Fruit fly (Drosophila melanogaster): Measurements from ENCODE around the gene CG9512.

The CG9512 gene

dm6 chrX:14905499-14906044 is at the start of gene CG9512:
Gene CG9512 (minus strand): TSS chrX:14905549.
- TF ChIP-seq CG14655 (GFP tag; optimal IDR thresholded peaks at IDR 0.05): no peak
- no peak for TF ChIP-seq Snoo (tag; optimal IDR thresholded peaks at IDR 0.05)
- TF ChIP-seq CG10348 (GFP tag; IDR thresholded peaks at IDR 0.05): no peak
- TF ChIP-seq CG17806 (tag; optimal IDR thresholded peaks at IDR 0.05): no peak
- TF ChIP-seq Ets98B (GFP tag; IDR thresholded peaks at IDR 0.05): no peak
- no peak for TF ChIP-seq fd96Ca (GFP tag; IDR thresholded peaks at IDR 0.05)
- no peak for TF ChIP-seq gl (tag; optimal IDR thresholded peaks at IDR 0.05)
- TF ChIP-seq CG34367 (tag; optimal IDR thresholded peaks at IDR 0.05): no peak
- no peak for TF ChIP-seq CG32121 (GFP tag; IDR thresholded peaks at IDR 0.05)
- TF ChIP-seq EcR (GFP tag; optimal IDR thresholded peaks at IDR 0.05): no peak
- TF ChIP-seq CG12605 (GFP tag; IDR thresholded peaks at IDR 0.05): no peak
- no peak for TF ChIP-seq CG8159 (tag; optimal IDR thresholded peaks at IDR 0.05)

DNA sequence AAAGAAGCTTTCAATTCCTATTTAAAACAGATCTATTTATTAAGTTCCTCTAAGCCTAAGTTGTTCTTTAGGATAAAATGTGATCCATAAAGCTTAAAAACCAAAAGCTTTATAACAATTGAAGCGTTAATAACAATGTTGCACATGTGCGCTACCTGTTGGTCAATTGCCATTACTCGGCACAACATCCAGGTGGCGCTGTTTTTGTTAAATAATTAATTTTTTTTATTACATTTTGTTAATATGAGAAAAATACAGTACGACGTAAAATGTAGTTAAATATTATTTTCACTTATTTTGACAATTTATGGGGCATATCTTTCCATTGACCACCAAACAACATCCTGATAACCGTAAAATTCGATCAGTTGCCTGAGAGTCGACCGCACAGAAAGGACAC is 48.5 kb upstream of the CG9512 start:
- no peak for TF ChIP-seq Snoo (tag; optimal IDR thresholded peaks at IDR 0.05)
- no peak for TF ChIP-seq CG14655 (GFP tag; optimal IDR thresholded peaks at IDR 0.05)
- TF ChIP-seq gl (tag; optimal IDR thresholded peaks at IDR 0.05): no peak
- TF ChIP-seq Ets98B (GFP tag; IDR thresholded peaks at IDR 0.05): no peak
- no peak for TF ChIP-seq CG13204 (GFP tag; optimal IDR thresholded peaks at IDR 0.05)
- no peak for TF ChIP-seq CG32121 (GFP tag; IDR thresholded peaks at IDR 0.05)
- no peak for TF ChIP-seq CG8301 (tag; optimal IDR thresholded peaks at IDR 0.05)
- no peak for TF ChIP-seq CG9948 (tag; optimal IDR thresholded peaks at IDR 0.05)
- no peak for TF ChIP-seq Pif1A (GFP tag; optimal IDR thresholded peaks at IDR 0.05)

dm6 chrX:14952845-14953720 is 47.7 kb upstream of the CG9512 start, which contains the start of gene pdgy:
Gene pdgy (minus strand): TSS chrX:14953532.
- TF ChIP-seq D1 (tag; optimal IDR thresholded peaks at IDR 0.05): no peak
- peak; percentile 90 for TF ChIP-seq Pif1B (GFP tag; optimal IDR thresholded peaks at IDR 0.05)
- TF ChIP-seq CG10348 (GFP tag; IDR thresholded peaks at IDR 0.05): no peak
- TF ChIP-seq CG34367 (tag; optimal IDR thresholded peaks at IDR 0.05): peak; percentile 77
- TF ChIP-seq EcR (GFP tag; optimal IDR thresholded peaks at IDR 0.05): peak; percentile 77
- peak; percentile 29 for TF ChIP-seq CG17806 (tag; optimal IDR thresholded peaks at IDR 0.05)
- TF ChIP-seq CG32121 (GFP tag; IDR thresholded peaks at IDR 0.05): peak; percentile 68; the same call in 1 of the 2 replicates
- TF ChIP-seq Pif1A (GFP tag; optimal IDR thresholded peaks at IDR 0.05): peak; percentile 92
- TF ChIP-seq CG9948 (tag; optimal IDR thresholded peaks at IDR 0.05): peak; percentile 10
- TF ChIP-seq fd96Ca (GFP tag; IDR thresholded peaks at IDR 0.05): peak; percentile 85
- TF ChIP-seq Snoo (tag; optimal IDR thresholded peaks at IDR 0.05): peak; percentile 76
- TF ChIP-seq rn (GFP tag; IDR thresholded peaks at IDR 0.05): peak; percentile 22; the same call in 1 of the 2 replicates
- peak; percentile 91 for TF ChIP-seq CG12605 (GFP tag; IDR thresholded peaks at IDR 0.05)
- peak; percentile 46 for TF ChIP-seq CG14655 (GFP tag; optimal IDR thresholded peaks at IDR 0.05)
- TF ChIP-seq CG4496 (GFP tag; IDR thresholded peaks at IDR 0.05): peak; percentile 84
- TF ChIP-seq CG8301 (tag; optimal IDR thresholded peaks at IDR 0.05): peak; percentile 53
- peak; percentile 96 for TF ChIP-seq CG13204 (GFP tag; optimal IDR thresholded peaks at IDR 0.05)
- TF ChIP-seq CG15710 (tag; optimal IDR thresholded peaks at IDR 0.05): peak; percentile 46
- peak; percentile 98 for TF ChIP-seq gl (tag; optimal IDR thresholded peaks at IDR 0.05)
- TF ChIP-seq CG8159 (tag; optimal IDR thresholded peaks at IDR 0.05): no peak
- TF ChIP-seq Ets98B (GFP tag; IDR thresholded peaks at IDR 0.05): peak; percentile 88

DNA sequence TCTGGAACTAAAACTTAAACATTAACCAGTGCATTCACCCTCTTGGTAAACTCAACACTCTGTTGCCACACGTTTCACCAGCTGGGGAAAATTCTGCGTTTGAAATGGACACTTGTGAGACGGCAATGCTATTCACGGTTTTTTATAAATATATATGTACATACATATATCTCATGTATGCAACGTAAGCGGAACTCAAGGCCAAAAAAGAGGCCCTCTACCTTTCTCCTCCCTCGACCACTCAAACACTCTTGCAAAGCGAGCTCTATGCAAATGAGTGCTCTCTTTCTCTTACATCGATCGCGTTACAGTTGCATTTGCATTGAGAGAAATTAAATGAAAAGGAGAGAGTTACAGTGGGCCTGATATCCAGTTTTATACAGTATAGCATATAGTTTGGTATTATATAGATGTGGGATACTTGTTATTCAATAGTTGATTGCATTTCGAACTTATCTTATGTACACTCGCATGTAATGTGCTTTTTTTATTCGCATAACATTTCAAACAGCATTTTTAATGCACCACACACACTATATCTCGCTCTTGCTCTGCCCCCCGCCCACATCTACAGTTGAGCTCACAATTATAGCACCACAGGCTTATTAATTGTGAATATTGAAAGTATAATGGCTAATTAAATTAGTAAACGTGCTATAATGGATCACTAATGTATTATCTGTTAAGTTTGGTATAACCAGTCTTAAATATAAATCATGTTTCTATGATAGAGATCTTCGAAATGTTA is 46.9 kb upstream of the CG9512 start:
- TF ChIP-seq CG8159 (tag; optimal IDR thresholded peaks at IDR 0.05) (peak; percentile 76), Pif1B (GFP tag; optimal IDR thresholded peaks at IDR 0.05) (peak; percentile 80), Snoo (tag; optimal IDR thresholded peaks at IDR 0.05) (peak; percentile 80), CG34367 (tag; optimal IDR thresholded peaks at IDR 0.05) (peak; percentile 72), CG17806 (tag; optimal IDR thresholded peaks at IDR 0.05) (peak; percentile 68), CG9948 (tag; optimal IDR thresholded peaks at IDR 0.05) (peak; percentile 67), CG13204 (GFP tag; optimal IDR thresholded peaks at IDR 0.05) (no peak), Ets98B (GFP tag; IDR thresholded peaks at IDR 0.05) (peak; percentile 87), rn (GFP tag; IDR thresholded peaks at IDR 0.05) (peak; percentile 58), CG15710 (tag; optimal IDR thresholded peaks at IDR 0.05) (peak; percentile 60), CG8301 (tag; optimal IDR thresholded peaks at IDR 0.05) (peak; percentile 81), CG4496 (GFP tag; IDR thresholded peaks at IDR 0.05) (peak; percentile 91), Pif1A (GFP tag; optimal IDR thresholded peaks at IDR 0.05) (peak; percentile 79), CG14655 (GFP tag; optimal IDR thresholded peaks at IDR 0.05) (peak; percentile 81), CG32121 (GFP tag; IDR thresholded peaks at IDR 0.05) (peak; percentile 88), CG12605 (GFP tag; IDR thresholded peaks at IDR 0.05) (peak; percentile 82), EcR (GFP tag; optimal IDR thresholded peaks at IDR 0.05) (no peak), D1 (tag; optimal IDR thresholded peaks at IDR 0.05) (peak; percentile 39), CG10348 (GFP tag; IDR thresholded peaks at IDR 0.05) (peak; percentile 67), fd96Ca (GFP tag; IDR thresholded peaks at IDR 0.05) (peak; percentile 88), gl (tag; optimal IDR thresholded peaks at IDR 0.05) (peak; percentile 58)
